Fruit fly (Drosophila melanogaster) whole organism, embryonic: ENCODE measurements around the gene Jupiter.

Experiments used
- Antp ChIP-seq: fragments of 200-800 bp; sonication (Bioruptor generic); optimal IDR thresholded peaks from 3 replicates; lab custom pipeline; 2016; ENCODE audit warnings: missing biosample characterization, missing genetic modification characterization
- BEAF-32 ChIP-seq: fragments of 200-800 bp; sonication (Bioruptor generic); optimal IDR thresholded peaks from 3 replicates; lab custom pipeline; 2017; ENCODE audit warnings: missing biosample characterization, missing genetic modification characterization, mild to moderate bottlenecking, moderate library complexity, missing genetic modification reagents
- CG10267 ChIP-seq: fragments of 200-800 bp; sonication (Bioruptor generic); optimal IDR thresholded peaks from 2 replicates; lab custom pipeline; 2018; ENCODE audit warnings: missing biosample characterization, mild to moderate bottlenecking, missing genetic modification characterization, moderate library complexity
- CG10431 ChIP-seq: fragments of 200-800 bp; sonication (Bioruptor generic); optimal IDR thresholded peaks from 3 replicates; lab custom pipeline; 2018; ENCODE audit warnings: missing biosample characterization, mild to moderate bottlenecking, missing genetic modification characterization
- CG10462 ChIP-seq: fragments of 200-800 bp; sonication (Bioruptor generic); optimal IDR thresholded peaks from 2 replicates; lab custom pipeline; 2016; ENCODE audit warnings: missing biosample characterization, missing genetic modification characterization
- CG10979 ChIP-seq: fragments of 200-800 bp; sonication (Bioruptor generic); optimal IDR thresholded peaks from 2 replicates; lab custom pipeline; 2018; ENCODE audit warnings: missing biosample characterization, mild to moderate bottlenecking, missing genetic modification characterization, moderate library complexity
- CG11723 ChIP-seq: fragments of 200-800 bp; sonication (Bioruptor generic); optimal IDR thresholded peaks from 2 replicates; lab custom pipeline; 2017; ENCODE audit warnings: missing biosample characterization, mild to moderate bottlenecking, missing genetic modification characterization
- CG14441 ChIP-seq: fragments of 200-800 bp; sonication (Bioruptor generic); IDR thresholded peaks from 2 replicates; pipeline ENCODE4 v1.3.6; 2022; ENCODE audit warnings: missing biosample characterization, missing genetic modification characterization
- CG15073 ChIP-seq: fragments of 200-800 bp; sonication (Bioruptor generic); optimal IDR thresholded peaks from 2 replicates; lab custom pipeline; 2016; ENCODE audit warnings: missing biosample characterization, missing genetic modification characterization
- CG15269 ChIP-seq: fragments of 200-800 bp; sonication (Bioruptor generic); optimal IDR thresholded peaks from 2 replicates; lab custom pipeline; 2018; ENCODE audit warnings: missing biosample characterization, mild to moderate bottlenecking, missing genetic modification characterization, moderate library complexity
- CG15479 ChIP-seq: fragments of 200-800 bp; sonication (Bioruptor generic); optimal IDR thresholded peaks from 3 replicates; lab custom pipeline; 2019; ENCODE audit warnings: missing biosample characterization, mild to moderate bottlenecking, missing genetic modification characterization, moderate library complexity
- CG17328 ChIP-seq: fragments of 200-800 bp; sonication (Bioruptor generic); IDR thresholded peaks from 2 replicates; pipeline ENCODE4 v1.3.6; 2022; ENCODE audit warnings: missing biosample characterization, missing genetic modification characterization
- CG1792 ChIP-seq: fragments of 200-800 bp; sonication (Bioruptor generic); optimal IDR thresholded peaks from 2 replicates; lab custom pipeline; 2016; ENCODE audit warnings: missing biosample characterization, missing genetic modification characterization
- CG18599 ChIP-seq: fragments of 200-800 bp; sonication (Bioruptor generic); optimal IDR thresholded peaks from 3 replicates; lab custom pipeline; 2017; ENCODE audit warnings: missing biosample characterization, missing genetic modification characterization, mild to moderate bottlenecking, moderate library complexity, missing genetic modification reagents
- CG2678 ChIP-seq: fragments of 200-800 bp; sonication (Bioruptor generic); optimal IDR thresholded peaks from 3 replicates; lab custom pipeline; 2019; ENCODE audit warnings: missing biosample characterization, mild to moderate bottlenecking, missing genetic modification characterization, moderate library complexity
- CG31441 ChIP-seq: fragments of 200-800 bp; sonication (Bioruptor generic); IDR thresholded peaks from 2 replicates; pipeline ENCODE4 v1.3.6; 2022; ENCODE audit warnings: missing biosample characterization, missing genetic modification characterization
- CG32767 ChIP-seq: fragments of 200-800 bp; sonication (Bioruptor generic); IDR thresholded peaks from 2 replicates; pipeline ENCODE4 v1.3.6; 2022; ENCODE audit warnings: missing biosample characterization, missing genetic modification characterization
- CG32772 ChIP-seq: fragments of 200-800 bp; sonication (Bioruptor generic); IDR thresholded peaks from 2 replicates; pipeline ENCODE4 v1.3.6; 2022; ENCODE audit warnings: missing biosample characterization, missing genetic modification characterization
- CG4617 ChIP-seq: fragments of 200-800 bp; sonication (Bioruptor generic); optimal IDR thresholded peaks from 3 replicates; lab custom pipeline; 2016; ENCODE audit warnings: missing biosample characterization, missing genetic modification characterization, borderline replicate concordance
- CG4820 ChIP-seq: fragments of 200-800 bp; sonication (Bioruptor generic); optimal IDR thresholded peaks from 3 replicates; lab custom pipeline; 2016; ENCODE audit warnings: missing biosample characterization, missing genetic modification characterization
- CG6791 ChIP-seq: fragments of 200-800 bp; sonication (Bioruptor generic); IDR thresholded peaks from 3 replicates; pipeline ENCODE4 v1.3.6; 2022; ENCODE audit warnings: missing biosample characterization, missing genetic modification characterization; ENCODE audit not compliant: partially characterized antibody
- CG7839 ChIP-seq: fragments of 200-800 bp; sonication (Bioruptor generic); optimal IDR thresholded peaks from 3 replicates; lab custom pipeline; 2018; ENCODE audit warnings: missing biosample characterization, mild to moderate bottlenecking, missing genetic modification characterization, moderate library complexity
- CG8359 ChIP-seq: fragments of 200-800 bp; sonication (Bioruptor generic); optimal IDR thresholded peaks from 2 replicates; lab custom pipeline; 2017; ENCODE audit warnings: missing biosample characterization, mild to moderate bottlenecking, missing genetic modification characterization, borderline replicate concordance
- CG8944 ChIP-seq: fragments of 200-800 bp; sonication (Bioruptor generic); optimal IDR thresholded peaks from 3 replicates; lab custom pipeline; 2016; ENCODE audit warnings: missing biosample characterization, missing genetic modification characterization
- E2f2 ChIP-seq: fragments of 200-800 bp; sonication (Bioruptor generic); IDR thresholded peaks from 2 replicates; pipeline ENCODE4 v1.3.6; 2022; ENCODE audit warnings: missing biosample characterization, missing genetic modification characterization
- Fer1 ChIP-seq: fragments of 200-800 bp; sonication (Bioruptor generic); optimal IDR thresholded peaks from 2 replicates; lab custom pipeline; 2017; ENCODE audit warnings: missing biosample characterization, mild to moderate bottlenecking, missing genetic modification characterization
- Jarid2 ChIP-seq: fragments of 200-800 bp; sonication (Bioruptor generic); optimal IDR thresholded peaks from 3 replicates; lab custom pipeline; 2017; ENCODE audit warnings: mild to moderate bottlenecking, missing biosample characterization, missing genetic modification reagents, missing genetic modification characterization
- Kr ChIP-seq: fragments of 200-800 bp; sonication (Bioruptor generic); optimal IDR thresholded peaks from 2 replicates; lab custom pipeline; 2017; ENCODE audit warnings: missing biosample characterization, mild to moderate bottlenecking, missing genetic modification characterization
- Lim3 ChIP-seq: fragments of 200-800 bp; sonication (Bioruptor generic); IDR thresholded peaks from 2 replicates; pipeline ENCODE4 v1.3.6; 2022; ENCODE audit warnings: missing biosample characterization, missing genetic modification characterization
- Med ChIP-seq: fragments of 200-800 bp; sonication (Bioruptor generic); peaks from one replicate; lab custom pipeline; 2016; ENCODE audit warnings: missing biosample characterization, missing genetic modification characterization, mild to moderate bottlenecking, inconsistent platforms, moderate library complexity
- Mrtf ChIP-seq: fragments of 200-800 bp; sonication (Bioruptor generic); IDR thresholded peaks from 3 replicates; pipeline ENCODE4 v1.3.6; 2022; ENCODE audit warnings: missing biosample characterization, missing genetic modification characterization
- Sox102F ChIP-seq: fragments of 200-800 bp; sonication (Bioruptor generic); optimal IDR thresholded peaks from 2 replicates; lab custom pipeline; 2018; ENCODE audit warnings: missing biosample characterization, mild to moderate bottlenecking, missing genetic modification characterization, moderate library complexity
- ab ChIP-seq: fragments of 200-800 bp; sonication (Bioruptor generic); optimal IDR thresholded peaks from 2 replicates; lab custom pipeline; 2016; ENCODE audit warnings: missing biosample characterization, missing genetic modification characterization
- az2 ChIP-seq: fragments of 200-800 bp; sonication (Bioruptor generic); optimal IDR thresholded peaks from 3 replicates; lab custom pipeline; 2016; ENCODE audit warnings: missing biosample characterization, missing genetic modification characterization
- bsh ChIP-seq, 2 experiments: fragments of 200-800 bp; sonication (Bioruptor generic); optimal IDR thresholded peaks; 2 replicates each; lab custom pipeline; 2017 to 2018; ENCODE audit warnings: mild to moderate bottlenecking in 2 of 2, missing biosample characterization in 2 of 2, missing genetic modification characterization in 2 of 2, moderate library complexity in 1 of 2
- chif ChIP-seq, 2 experiments: fragments of 200-800 bp; sonication (Bioruptor generic); optimal IDR thresholded peaks; 3 replicates each; lab custom pipeline; 2016; ENCODE audit warnings: missing biosample characterization in 2 of 2, missing genetic modification characterization in 2 of 2
- esg ChIP-seq: fragments of 200-800 bp; sonication (Bioruptor generic); conservative IDR thresholded peaks from 2 replicates; pipeline ENCODE4 v1.3.6; 2022; ENCODE audit warnings: missing biosample characterization, missing genetic modification characterization
- fd96Cb ChIP-seq: fragments of 200-800 bp; sonication (Bioruptor generic); optimal IDR thresholded peaks from 2 replicates; lab custom pipeline; 2018; ENCODE audit warnings: missing biosample characterization, mild to moderate bottlenecking, missing genetic modification characterization, moderate library complexity
- gem ChIP-seq: fragments of 200-800 bp; sonication (Bioruptor generic); optimal IDR thresholded peaks from 2 replicates; lab custom pipeline; 2019; ENCODE audit warnings: missing biosample characterization, mild to moderate bottlenecking, missing genetic modification characterization, moderate library complexity
- her ChIP-seq: fragments of 200-800 bp; sonication (Bioruptor generic); optimal IDR thresholded peaks from 2 replicates; lab custom pipeline; 2016; ENCODE audit warnings: missing biosample characterization, missing genetic modification characterization
- hkb ChIP-seq, 2 experiments: fragments of 200-800 bp in 1 of 2; fragments of >200 bp in 1 of 2; sonication (Bioruptor generic) in 1 of 2; IDR thresholded peaks in 1 of 2; optimal IDR thresholded peaks in 1 of 2; 2 replicates each; pipeline versions ENCODE4 v1.3.6 to Lab custom; 2017 to 2022; ENCODE audit warnings: missing biosample characterization in 1 of 2, missing genetic modification characterization in 1 of 2
- lola ChIP-seq, 3 experiments: fragments of >200 bp in 2 of 3; fragments of 200-800 bp in 1 of 3; sonication (Bioruptor generic) in 1 of 3; optimal IDR thresholded peaks; 2 replicates each; lab custom pipeline; 2017 to 2019; ENCODE audit warnings: missing biosample characterization in 3 of 3, missing genetic modification characterization in 3 of 3, mild to moderate bottlenecking in 1 of 3, moderate library complexity in 1 of 3
- nmo ChIP-seq: fragments of 200-800 bp; sonication (Bioruptor generic); optimal IDR thresholded peaks from 2 replicates; lab custom pipeline; 2018; ENCODE audit warnings: missing biosample characterization, mild to moderate bottlenecking, missing genetic modification characterization, moderate library complexity
- odd ChIP-seq: fragments of 200-800 bp; sonication (Bioruptor generic); optimal IDR thresholded peaks from 2 replicates; lab custom pipeline; 2017; ENCODE audit warnings: missing biosample characterization, mild to moderate bottlenecking, missing genetic modification characterization
- phol ChIP-seq: fragments of 200-800 bp; sonication (Bioruptor generic); optimal IDR thresholded peaks from 3 replicates; lab custom pipeline; 2018; ENCODE audit warnings: missing biosample characterization, mild to moderate bottlenecking, missing genetic modification characterization, moderate library complexity
- prd ChIP-seq, 3 experiments: fragments of >200 bp in 2 of 3; fragments of 200-800 bp in 1 of 3; sonication (Bioruptor generic) in 1 of 3; optimal IDR thresholded peaks in 2 of 3; IDR thresholded peaks in 1 of 3; 2 replicates in 2 of 3; 3 replicates in 1 of 3; pipeline versions ENCODE4 v1.3.6 to Lab custom; 2017 to 2022; ENCODE audit warnings: missing biosample characterization in 1 of 3, missing genetic modification characterization in 1 of 3
- sc ChIP-seq, 3 experiments: fragments of >200 bp in 2 of 3; fragments of 200-800 bp in 1 of 3; sonication (Bioruptor generic) in 1 of 3; optimal IDR thresholded peaks; 2 replicates in 2 of 3; 3 replicates in 1 of 3; lab custom pipeline; 2017; ENCODE audit warnings: mild to moderate bottlenecking in 1 of 3, missing biosample characterization in 1 of 3, missing genetic modification characterization in 1 of 3, missing genetic modification reagents in 1 of 3
- z ChIP-seq: fragments of 200-800 bp; sonication (Bioruptor generic); IDR thresholded peaks from 3 replicates; pipeline ENCODE4 v1.3.6; 2022; ENCODE audit warnings: missing biosample characterization, missing genetic modification characterization

Gene Jupiter

DNA sequence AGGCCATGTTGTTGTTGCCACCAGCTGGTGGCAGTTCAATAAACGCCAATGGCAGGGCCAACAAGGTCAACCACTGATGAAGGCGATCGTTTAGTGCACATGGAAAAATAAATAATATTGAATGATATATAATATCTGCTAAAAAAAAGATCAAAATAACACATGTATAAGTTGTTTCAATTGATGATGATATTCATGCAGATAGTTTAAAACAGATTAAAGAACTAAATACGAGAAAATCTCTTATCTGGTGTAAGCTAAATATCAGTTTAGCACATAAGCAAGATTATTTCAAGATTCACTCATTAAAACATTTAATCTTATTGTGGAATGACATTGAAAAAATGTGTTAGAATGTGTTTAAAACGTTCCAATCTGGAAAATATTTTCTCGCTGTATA, 43.7 kb upstream of the Jupiter start (continued):
- peak; percentile 26; the same call in 1 of the 2 replicates for TF ChIP-seq esg (GFP tag; lab: Robert Waterston, UW)
- peak; percentile 65 for TF ChIP-seq CG7839 (tag; lab: Kevin White, UChicago)
- peak; percentile 23 for TF ChIP-seq CG4820 (GFP tag; lab: Kevin White, UChicago)
- no peak for TF ChIP-seq Kr
- 0 out of 2 replicates have a peak, but pooled peaks have one; percentile 13 for TF ChIP-seq CG17328
- TF ChIP-seq Fer1, result peak; percentile 45
- TF ChIP-seq CG10431, result no peak
- peak; percentile 56 for TF ChIP-seq fd96Cb (tag; lab: Kevin White, UChicago)
- no peak for TF ChIP-seq CG10462
- no peak for TF ChIP-seq CG8944 (GFP tag; lab: Kevin White, UChicago)
- TF ChIP-seq CG2678, result peak; percentile 77
- TF ChIP-seq nmo (GFP tag; lab: Kevin White, UChicago), result peak; percentile 63
- peak; percentile 66 for TF ChIP-seq CG31441 (GFP tag; lab: Robert Waterston, UW)
- TF ChIP-seq Mrtf (GFP tag; lab: Robert Waterston, UW), result 0 out of 3 replicates have a peak, but pooled peaks have one; percentile 22
- peak; percentile 34 for TF ChIP-seq CG10267
- no peak for TF ChIP-seq CG8359 (GFP tag; lab: Kevin White, UChicago)
- TF ChIP-seq lola (GFP tag; optimal IDR thresholded peaks at IDR 0.05; lab: Kevin White, UChicago), result peak in 1 of 3 experiments; percentile 7
- no peak for TF ChIP-seq sc (optimal IDR thresholded peaks at IDR 0.05; lab: Kevin White, UChicago)
- TF ChIP-seq sc (GFP tag; optimal IDR thresholded peaks at IDR 0.05; lab: Kevin White, UChicago), result no peak
- TF ChIP-seq bsh (GFP tag; optimal IDR thresholded peaks at IDR 0.05; lab: Kevin White, UChicago), result peak in 1 of 2 experiments; percentile 31
- peak; percentile 14 for TF ChIP-seq CG11723 (GFP tag; lab: Kevin White, UChicago)
- no peak for TF ChIP-seq prd (optimal IDR thresholded peaks at IDR 0.05; lab: Kevin White, UChicago)
- TF ChIP-seq prd (GFP tag; IDR thresholded peaks at IDR 0.05; lab: Robert Waterston, UW), result peak; percentile 34; the same call in 1 of the 3 replicates
- TF ChIP-seq CG6791 (GFP tag; lab: Robert Waterston, UW), result no peak
- no peak for TF ChIP-seq CG32772
- TF ChIP-seq hkb (optimal IDR thresholded peaks at IDR 0.05; lab: Kevin White, UChicago), result no peak
- peak; percentile 38; the same call in 1 of the 2 replicates for TF ChIP-seq hkb (GFP tag; IDR thresholded peaks at IDR 0.05; lab: Robert Waterston, UW)
- peak; percentile 48 for TF ChIP-seq odd
- no peak for TF ChIP-seq CG18599 (GFP tag; lab: Kevin White, UChicago)

DNA sequence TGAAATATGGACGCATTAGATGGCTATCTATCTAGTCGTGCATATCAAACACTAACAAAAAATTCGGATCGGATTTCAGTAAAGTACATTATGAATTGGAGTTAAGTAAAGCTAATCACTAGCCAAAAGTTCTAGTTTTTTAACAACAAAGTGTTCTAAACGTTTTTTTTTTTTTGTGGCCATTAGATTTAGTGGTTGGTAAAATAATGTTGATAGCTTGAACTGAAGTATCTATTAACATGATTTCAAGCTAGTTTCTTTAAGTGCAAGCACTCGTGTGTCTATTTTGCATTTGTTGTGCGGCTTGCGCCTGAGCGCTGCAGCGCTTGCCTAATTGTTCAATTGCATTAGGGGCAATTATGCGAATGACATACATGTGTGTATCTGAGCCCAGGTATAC, 42.9 kb upstream of the Jupiter start:
- TF ChIP-seq az2 (GFP tag; lab: Kevin White, UChicago) (peak; percentile 7), Med (GFP tag; lab: Kevin White, UChicago) (peak; percentile 39), chif (GFP tag; optimal IDR thresholded peaks at IDR 0.05; lab: Kevin White, UChicago) (peak in 1 of 2 experiments; percentile 4), CG4617 (GFP tag; lab: Kevin White, UChicago) (no peak), Lim3 (no peak), CG32767 (no peak), CG1792 (GFP tag; lab: Kevin White, UChicago) (no peak), BEAF-32 (no peak), z (GFP tag; lab: Robert Waterston, UW) (no peak), ab (GFP tag; lab: Kevin White, UChicago) (no peak), E2f2 (no peak), CG7839 (tag; lab: Kevin White, UChicago) (peak; percentile 6), CG10462 (no peak), CG15479 (no peak), Antp (GFP tag; lab: Kevin White, UChicago) (no peak), CG15073 (no peak), gem (tag; lab: Kevin White, UChicago) (peak; percentile 41), phol (peak; percentile 11), CG10979 (tag; lab: Kevin White, UChicago) (peak; percentile 4), CG15269 (tag; lab: Kevin White, UChicago) (peak; percentile 15), CG18599 (GFP tag; lab: Kevin White, UChicago) (no peak), CG14441 (GFP tag; lab: Robert Waterston, UW) (no peak), Jarid2 (GFP tag; lab: Kevin White, UChicago) (no peak), her (no peak), Sox102F (GFP tag; lab: Kevin White, UChicago) (peak; percentile 27)
